Worm (Caenorhabditis elegans) whole organism, mixed stage, embryonic: Measurements from ENCODE around the gene H23L24.4.

Source experiments
- mep-1 ChIP-seq: fragments of 150-350 bp; optimal IDR thresholded peaks from 2 replicates; lab custom pipeline; 2017; ENCODE audit warnings: missing biosample characterization, missing genetic modification reagents, missing genetic modification characterization, inconsistent platforms
- nhr-237 ChIP-seq: fragments of 150-350 bp; optimal IDR thresholded peaks from 2 replicates; lab custom pipeline; 2014; ENCODE audit warnings: missing biosample characterization, missing genetic modification characterization
- sem-2 ChIP-seq: fragments of 200-800 bp; sonication (Bioruptor generic); optimal IDR thresholded peaks from 2 replicates; lab custom pipeline; 2018; ENCODE audit warnings: mild to moderate bottlenecking, missing genetic modification characterization, missing compliant biosample characterization
- unc-120 ChIP-seq: sonication (generic microtip); optimal IDR thresholded peaks from 2 replicates; lab custom pipeline; 2017; ENCODE audit warnings: missing genetic modification characterization, missing compliant biosample characterization; ENCODE audit not compliant: poor library complexity, severe bottlenecking

DNA sequence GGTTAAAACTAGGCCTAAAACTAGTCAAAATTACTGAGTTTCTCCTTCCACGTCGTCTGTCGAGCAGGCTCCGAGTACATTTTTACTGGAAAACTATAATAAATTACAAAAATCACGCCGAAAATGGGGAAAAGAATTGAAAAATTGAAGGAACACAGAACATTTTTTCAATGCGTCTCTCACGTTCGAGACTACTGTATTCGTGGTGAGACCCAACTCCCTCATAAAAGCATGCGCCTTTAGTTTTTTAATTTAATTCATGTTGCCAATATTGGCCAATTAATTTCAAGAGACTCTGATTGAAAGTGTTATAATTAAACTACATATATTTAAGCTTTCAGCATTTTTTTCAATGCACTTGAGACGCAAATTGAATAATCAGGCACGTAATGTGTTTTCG, 48.7 kb upstream of the H23L24.4 start:
- no peak for TF ChIP-seq nhr-237 (tag; lab: Kevin White, UChicago)
- no peak for TF ChIP-seq sem-2
- TF ChIP-seq unc-120 (tag; lab: Kevin White, UChicago), result no peak
- TF ChIP-seq mep-1, result no peak
